Worm (Caenorhabditis elegans): Measurements from ENCODE around the gene tbc-8.

The tbc-8 gene

DNA sequence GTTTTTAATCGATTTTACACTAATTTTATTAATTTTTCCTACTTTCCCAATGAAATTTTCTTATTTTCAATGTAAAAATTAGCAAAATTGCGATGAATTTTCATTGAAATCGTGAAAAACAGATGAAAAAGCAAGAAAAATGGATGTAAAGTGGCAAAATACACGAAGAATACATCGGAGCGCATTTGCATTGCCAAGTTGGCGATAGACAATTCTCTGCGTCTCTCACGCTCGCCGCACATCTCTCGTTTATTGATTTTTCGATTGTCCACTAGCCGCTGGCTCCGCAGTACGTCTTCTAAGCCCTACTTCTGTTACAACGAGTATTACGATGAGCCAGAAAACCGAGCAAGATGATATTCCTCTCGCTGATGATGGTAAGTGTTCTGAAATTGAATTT is 46.0 kb upstream of the tbc-8 start, which contains the start of gene unc-69 (continued):
- peak; percentile 88 for TF ChIP-seq mcd-1 (GFP tag; IDR thresholded peaks at IDR 0.05)
- TF ChIP-seq snpc-3.4 (tag; optimal IDR thresholded peaks at IDR 0.05): peak; percentile 9
- no peak for TF ChIP-seq Y67H2A.10 (GFP tag; conservative IDR thresholded peaks at IDR 0.05)
- TF ChIP-seq zim-3 (tag; optimal IDR thresholded peaks at IDR 0.05): no peak
- peak; percentile 48 for TF ChIP-seq ceh-27 (GFP tag; optimal IDR thresholded peaks at IDR 0.05)
- no peak for TF ChIP-seq F39B2.1 (GFP tag; IDR thresholded peaks at IDR 0.05)
- TF ChIP-seq Y56A3A.18 (GFP tag; IDR thresholded peaks at IDR 0.05): no peak
- no peak for TF ChIP-seq nfya-2 (GFP tag; IDR thresholded peaks at IDR 0.05)
- no peak for TF ChIP-seq cebp-1 (GFP tag; IDR thresholded peaks at IDR 0.05)
- peak; percentile 42 for TF ChIP-seq cebp-1 (tag; optimal IDR thresholded peaks at IDR 0.05)
- TF ChIP-seq F37B4.10 (GFP tag; IDR thresholded peaks at IDR 0.05): no peak
- TF ChIP-seq let-607 (tag; optimal IDR thresholded peaks at IDR 0.05): peak; percentile 12 to 48
- TF ChIP-seq F22D6.2 (tag; optimal IDR thresholded peaks at IDR 0.05): no peak
- TF ChIP-seq bed-2 (GFP tag; IDR thresholded peaks at IDR 0.05): no peak
- no peak for TF ChIP-seq F55B11.4 (tag; optimal IDR thresholded peaks at IDR 0.05; ENCODE audit: borderline replicate concordance, insufficient read depth)
- TF ChIP-seq attf-6 (GFP tag; IDR thresholded peaks at IDR 0.05): no peak
- no peak for TF ChIP-seq dpl-1 (GFP tag; optimal IDR thresholded peaks at IDR 0.05)
- peak; percentile 28 for TF ChIP-seq lin-54 (GFP tag; optimal IDR thresholded peaks at IDR 0.05)
- peak in 1 of 3 experiments; percentile 26 for TF ChIP-seq lin-35 (GFP tag; optimal IDR thresholded peaks at IDR 0.05)
- TF ChIP-seq T07F8.4 (tag; optimal IDR thresholded peaks at IDR 0.05): no peak
- TF ChIP-seq ekl-4 (GFP tag; IDR thresholded peaks at IDR 0.05): no peak
- no peak for TF ChIP-seq unc-62 (GFP tag; optimal IDR thresholded peaks at IDR 0.05)
- TF ChIP-seq ztf-28 (GFP tag; IDR thresholded peaks at IDR 0.05): no peak
- TF ChIP-seq D2030.7 (GFP tag; IDR thresholded peaks at IDR 0.05): peak; percentile 31; the same call in 1 of the 2 replicates
- peak; percentile 43 for TF ChIP-seq F23B12.7 (tag; optimal IDR thresholded peaks at IDR 0.05; ENCODE audit: insufficient read depth)
- peak; percentile 52 for TF ChIP-seq lsl-1 (GFP tag; optimal IDR thresholded peaks at IDR 0.05)
- TF ChIP-seq bed-1 (GFP tag; IDR thresholded peaks at IDR 0.05): no peak
- no peak for TF ChIP-seq repo-1 (tag; optimal IDR thresholded peaks at IDR 0.05)
- no peak for TF ChIP-seq tbx-9 (tag; optimal IDR thresholded peaks at IDR 0.05; ENCODE audit: borderline replicate concordance)
- TF ChIP-seq Y53G8AR.9 (GFP tag; conservative IDR thresholded peaks at IDR 0.05): no peak
- no peak for TF ChIP-seq hlh-26 (GFP tag; conservative IDR thresholded peaks at IDR 0.05)
- no peak for TF ChIP-seq hsf-1 (GFP tag; IDR thresholded peaks at IDR 0.05)
- peak; percentile 30 for TF ChIP-seq attf-5 (GFP tag; optimal IDR thresholded peaks at IDR 0.05)

DNA sequence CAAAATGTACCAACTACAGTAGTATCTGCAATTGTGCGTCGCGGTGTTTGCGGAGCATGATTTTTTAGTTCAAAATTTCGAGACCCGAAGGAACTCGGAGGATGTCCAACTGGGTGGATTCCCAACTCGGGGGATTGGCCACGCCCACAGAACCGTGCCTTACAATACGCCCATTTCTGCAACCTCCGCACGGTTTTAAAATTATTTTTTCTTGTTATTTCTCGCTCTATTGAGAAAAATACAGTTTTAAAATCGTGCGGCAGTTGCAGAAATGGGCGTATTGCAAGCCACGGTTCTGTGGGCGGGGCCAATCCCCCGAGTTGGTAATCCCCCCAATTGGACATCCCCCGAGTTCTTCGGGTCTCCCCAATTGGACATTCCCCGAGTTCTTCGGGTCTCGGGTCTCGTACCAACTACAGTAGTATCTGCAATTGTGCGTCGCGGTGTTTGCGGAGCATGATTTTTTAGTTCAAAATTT is 44.5 kb upstream of the tbc-8 start:
- TF ChIP-seq nfyb-1 (GFP tag; IDR thresholded peaks at IDR 0.05): peak; percentile 50; the same call in 1 of the 2 replicates
- peak; percentile 37 for TF ChIP-seq lin-54 (GFP tag; optimal IDR thresholded peaks at IDR 0.05)
- 0 out of 2 replicates have a peak, but pooled peaks have one; percentile 24 for TF ChIP-seq Y56A3A.18 (GFP tag; IDR thresholded peaks at IDR 0.05)
- TF ChIP-seq D2030.7 (GFP tag; IDR thresholded peaks at IDR 0.05): peak; percentile 95
- TF ChIP-seq rcor-1 (GFP tag; IDR thresholded peaks at IDR 0.05): peak; percentile 70
- TF ChIP-seq snpc-3.4 (tag; optimal IDR thresholded peaks at IDR 0.05): peak; percentile 41
- TF ChIP-seq lir-1 (GFP tag; conservative IDR thresholded peaks at IDR 0.05): 0 out of 2 replicates have a peak, but pooled peaks have one; percentile 44
- peak; percentile 75 for TF ChIP-seq ceh-91 (GFP tag; IDR thresholded peaks at IDR 0.05)
- 0 out of 2 replicates have a peak, but pooled peaks have one; percentile 12 for TF ChIP-seq egl-44 (GFP tag; IDR thresholded peaks at IDR 0.05)
- peak; percentile 59 for TF ChIP-seq egrh-3 (GFP tag; IDR thresholded peaks at IDR 0.05)
- TF ChIP-seq F33H1.4 (GFP tag; IDR thresholded peaks at IDR 0.05): peak; percentile 56
- TF ChIP-seq madf-8 (GFP tag; conservative IDR thresholded peaks at IDR 0.05): peak; percentile 38
- TF ChIP-seq F49E8.2 (tag; optimal IDR thresholded peaks at IDR 0.05; ENCODE audit: insufficient read depth): peak; percentile 15
- 0 out of 2 replicates have a peak, but pooled peaks have one; percentile 25 for TF ChIP-seq lin-26 (GFP tag; IDR thresholded peaks at IDR 0.05)
- TF ChIP-seq madf-6 (GFP tag; IDR thresholded peaks at IDR 0.05): peak; percentile 88
- TF ChIP-seq pbrm-1 (GFP tag; IDR thresholded peaks at IDR 0.05): peak; percentile 64; the same call in 1 of the 2 replicates
- peak; percentile 6 for TF ChIP-seq tbp1 (GFP tag; optimal IDR thresholded peaks at IDR 0.05)
- peak; percentile 67 for TF ChIP-seq ztf-18 (tag; optimal IDR thresholded peaks at IDR 0.05)
- TF ChIP-seq hsf-1 (GFP tag; IDR thresholded peaks at IDR 0.05): peak; percentile 67

All from whole organism, young adult.